Fruit fly (Drosophila melanogaster) whole organism, prepupa: ENCODE results near the gene Afti.
A peak's percentile ranks its signal among the peaks of the same experiment; 100 is the strongest.

ENCODE experiments used
- Blimp-1 ChIP-seq: fragments of 200-800 bp; sonication (Bioruptor generic); optimal IDR thresholded peaks from 3 replicates; lab custom pipeline; 2017; ENCODE audit warnings: missing biosample characterization, missing genetic modification characterization, mild to moderate bottlenecking, moderate library complexity, missing genetic modification reagents
- CG10631 ChIP-seq: fragments of 200-800 bp; sonication (Bioruptor generic); optimal IDR thresholded peaks from 2 replicates; lab custom pipeline; 2016; ENCODE audit warnings: missing biosample characterization, missing genetic modification characterization
- CG11294 ChIP-seq: fragments of 200-800 bp; sonication (Bioruptor generic); IDR thresholded peaks from 2 replicates; pipeline ENCODE4 v1.3.6; 2022; ENCODE audit warnings: missing biosample characterization, missing genetic modification characterization
- CG11902 ChIP-seq: fragments of 200-800 bp; sonication (Bioruptor generic); optimal IDR thresholded peaks from 3 replicates; lab custom pipeline; 2016; ENCODE audit warnings: missing biosample characterization, missing genetic modification characterization
- CG15336 ChIP-seq: fragments of 200-800 bp; sonication (Bioruptor generic); IDR thresholded peaks from 2 replicates; pipeline ENCODE4 v1.3.6; 2022; ENCODE audit warnings: missing biosample characterization, missing genetic modification characterization
- CG16779 ChIP-seq: fragments of 200-800 bp; sonication (Bioruptor generic); optimal IDR thresholded peaks from 3 replicates; lab custom pipeline; 2017; ENCODE audit warnings: missing biosample characterization, mild to moderate bottlenecking, missing genetic modification characterization
- CG3032 ChIP-seq: fragments of 200-800 bp; optimal IDR thresholded peaks from 2 replicates; lab custom pipeline; 2019; ENCODE audit warnings: missing biosample characterization, mild to moderate bottlenecking, missing genetic modification characterization, moderate library complexity
- CG31627 ChIP-seq: fragments of 200-800 bp; sonication (Bioruptor generic); optimal IDR thresholded peaks from 3 replicates; lab custom pipeline; 2016; ENCODE audit warnings: missing biosample characterization, missing genetic modification characterization
- CG32006 ChIP-seq: fragments of 200-800 bp; sonication (Bioruptor generic); optimal IDR thresholded peaks from 3 replicates; lab custom pipeline; 2017; ENCODE audit warnings: missing biosample characterization, mild to moderate bottlenecking, missing genetic modification characterization
- CG3919 ChIP-seq: fragments of 200-800 bp; sonication (Bioruptor generic); optimal IDR thresholded peaks from 3 replicates; lab custom pipeline; 2016; ENCODE audit warnings: missing biosample characterization, missing genetic modification characterization
- CG4318 ChIP-seq: fragments of 200-800 bp; sonication (Bioruptor generic); optimal IDR thresholded peaks from 3 replicates; lab custom pipeline; 2017; ENCODE audit warnings: missing biosample characterization, mild to moderate bottlenecking, missing genetic modification characterization
- CG6792 ChIP-seq: fragments of 200-800 bp; sonication (Bioruptor generic); optimal IDR thresholded peaks from 3 replicates; lab custom pipeline; 2016; ENCODE audit warnings: missing biosample characterization, missing genetic modification characterization
- CG6808 ChIP-seq: fragments of 200-800 bp; sonication (Bioruptor generic); optimal IDR thresholded peaks from 3 replicates; lab custom pipeline; 2017; ENCODE audit warnings: missing biosample characterization, missing genetic modification characterization, mild to moderate bottlenecking, moderate library complexity, missing genetic modification reagents
- CG6854 ChIP-seq: fragments of 200-800 bp; sonication (Bioruptor generic); optimal IDR thresholded peaks from 2 replicates; lab custom pipeline; 2017; ENCODE audit warnings: missing biosample characterization, mild to moderate bottlenecking, missing genetic modification characterization
- CG7368 ChIP-seq: fragments of 200-800 bp; sonication (Bioruptor generic); optimal IDR thresholded peaks from 3 replicates; lab custom pipeline; 2016; ENCODE audit warnings: missing biosample characterization, missing genetic modification characterization
- CG8119 ChIP-seq: fragments of 200-800 bp; sonication (Bioruptor generic); IDR thresholded peaks from 3 replicates; pipeline ENCODE4 v1.3.6; 2022; ENCODE audit warnings: missing biosample characterization, missing genetic modification characterization
- CG8319 ChIP-seq: fragments of 200-800 bp; sonication (Bioruptor generic); optimal IDR thresholded peaks from 3 replicates; lab custom pipeline; 2016; ENCODE audit warnings: missing biosample characterization, missing genetic modification characterization
- CG8632 ChIP-seq: fragments of 200-800 bp; sonication (Bioruptor generic); optimal IDR thresholded peaks from 3 replicates; lab custom pipeline; 2016; ENCODE audit warnings: missing biosample characterization, missing genetic modification characterization
- CG9139 ChIP-seq: fragments of 200-800 bp; sonication (Bioruptor generic); optimal IDR thresholded peaks from 3 replicates; lab custom pipeline; 2017; ENCODE audit warnings: missing biosample characterization, mild to moderate bottlenecking, missing genetic modification characterization
- Eip75B ChIP-seq: fragments of 200-800 bp; sonication (Bioruptor generic); optimal IDR thresholded peaks from 3 replicates; lab custom pipeline; 2016; ENCODE audit warnings: missing biosample characterization, missing genetic modification characterization
- Eip93F ChIP-seq: fragments of 200-800 bp; sonication (Bioruptor generic); optimal IDR thresholded peaks from 2 replicates; lab custom pipeline; 2016; ENCODE audit warnings: missing biosample characterization, mild to moderate bottlenecking, missing genetic modification characterization
- Ets21C ChIP-seq: fragments of 200-800 bp; sonication (Bioruptor generic); optimal IDR thresholded peaks from 3 replicates; lab custom pipeline; 2016; ENCODE audit warnings: missing biosample characterization, missing genetic modification characterization
- Gug ChIP-seq: fragments of 200-800 bp; sonication (Bioruptor generic); IDR thresholded peaks from 2 replicates; pipeline ENCODE4 v1.3.6; 2022; ENCODE audit warnings: missing biosample characterization, missing genetic modification characterization
- Hr39 ChIP-seq: fragments of 200-800 bp; sonication (Bioruptor generic); optimal IDR thresholded peaks from 2 replicates; lab custom pipeline; 2016; ENCODE audit warnings: missing biosample characterization, missing genetic modification characterization
- Hr4 ChIP-seq: fragments of 200-800 bp; sonication (Bioruptor generic); optimal IDR thresholded peaks from 3 replicates; lab custom pipeline; 2016; ENCODE audit warnings: missing biosample characterization, missing genetic modification characterization
- Lpt ChIP-seq: fragments of 200-800 bp; sonication (Bioruptor generic); optimal IDR thresholded peaks from 3 replicates; lab custom pipeline; 2016; ENCODE audit warnings: missing biosample characterization, missing genetic modification characterization
- Met ChIP-seq: fragments of 200-800 bp; sonication (Bioruptor generic); optimal IDR thresholded peaks from 3 replicates; lab custom pipeline; 2016; ENCODE audit warnings: missing biosample characterization, missing genetic modification characterization
- Smox ChIP-seq: fragments of 200-800 bp; sonication (Bioruptor generic); optimal IDR thresholded peaks from 3 replicates; lab custom pipeline; 2016; ENCODE audit warnings: missing biosample characterization, missing genetic modification characterization
- Sox102F ChIP-seq: fragments of 200-800 bp; sonication (Bioruptor generic); optimal IDR thresholded peaks from 2 replicates; lab custom pipeline; 2016; ENCODE audit warnings: missing biosample characterization, mild to moderate bottlenecking, missing genetic modification characterization
- Sox14 ChIP-seq: fragments of 200-800 bp; sonication (Bioruptor generic); optimal IDR thresholded peaks from 3 replicates; lab custom pipeline; 2016; ENCODE audit warnings: missing biosample characterization, missing genetic modification characterization
- Sox15 ChIP-seq: fragments of 200-800 bp; sonication (Bioruptor generic); optimal IDR thresholded peaks from 3 replicates; lab custom pipeline; 2016; ENCODE audit warnings: missing biosample characterization, missing genetic modification characterization
- achi ChIP-seq: fragments of 200-800 bp; sonication (Bioruptor generic); optimal IDR thresholded peaks from 3 replicates; lab custom pipeline; 2016; ENCODE audit warnings: missing biosample characterization, missing genetic modification characterization
- acj6 ChIP-seq: fragments of 200-800 bp; sonication (Bioruptor generic); optimal IDR thresholded peaks from 3 replicates; lab custom pipeline; 2016; ENCODE audit warnings: missing biosample characterization, missing genetic modification characterization
- cyc ChIP-seq: fragments of 200-800 bp; sonication (Bioruptor generic); optimal IDR thresholded peaks from 3 replicates; lab custom pipeline; 2016; ENCODE audit warnings: missing biosample characterization, missing genetic modification characterization
- dac ChIP-seq: fragments of 200-800 bp; sonication (Bioruptor generic); optimal IDR thresholded peaks from 2 replicates; lab custom pipeline; 2017; ENCODE audit warnings: missing biosample characterization, mild to moderate bottlenecking, missing genetic modification characterization
- dsx ChIP-seq: fragments of 200-800 bp; optimal IDR thresholded peaks from 3 replicates; lab custom pipeline; 2019; ENCODE audit warnings: missing biosample characterization, mild to moderate bottlenecking, missing genetic modification characterization, moderate library complexity; ENCODE audit not compliant: poor library complexity, severe bottlenecking
- eg ChIP-seq: fragments of 200-800 bp; sonication (Bioruptor generic); IDR thresholded peaks from 3 replicates; pipeline ENCODE4 v1.3.6; 2022; ENCODE audit warnings: missing biosample characterization, missing genetic modification characterization
- esn ChIP-seq: fragments of 200-800 bp; sonication (Bioruptor generic); optimal IDR thresholded peaks from 2 replicates; lab custom pipeline; 2016; ENCODE audit warnings: missing biosample characterization, mild to moderate bottlenecking, missing genetic modification characterization, moderate library complexity
- fd59A ChIP-seq: fragments of 200-800 bp; sonication (Bioruptor generic); optimal IDR thresholded peaks from 2 replicates; lab custom pipeline; 2017; ENCODE audit warnings: missing biosample characterization, mild to moderate bottlenecking, missing genetic modification characterization, missing genetic modification reagents
- fd85E ChIP-seq: fragments of 200-800 bp; sonication (Bioruptor generic); optimal IDR thresholded peaks from 3 replicates; lab custom pipeline; 2016; ENCODE audit warnings: missing biosample characterization, missing genetic modification characterization
- fkh ChIP-seq: fragments of 200-800 bp; sonication (Bioruptor generic); optimal IDR thresholded peaks from 3 replicates; lab custom pipeline; 2017; ENCODE audit warnings: missing biosample characterization, mild to moderate bottlenecking, missing genetic modification characterization, moderate library complexity
- lz ChIP-seq: fragments of 200-800 bp; sonication (Bioruptor generic); optimal IDR thresholded peaks from 3 replicates; lab custom pipeline; 2016; ENCODE audit warnings: missing biosample characterization, missing genetic modification characterization
- pdm3 ChIP-seq: fragments of 200-800 bp; sonication (Bioruptor generic); optimal IDR thresholded peaks from 3 replicates; lab custom pipeline; 2016; ENCODE audit warnings: missing biosample characterization, missing genetic modification characterization
- salr ChIP-seq, 2 experiments: fragments of 200-800 bp; sonication (Bioruptor generic); optimal IDR thresholded peaks; 3 replicates each; lab custom pipeline; 2016 to 2018; ENCODE audit warnings: missing biosample characterization in 2 of 2, missing genetic modification characterization in 2 of 2, mild to moderate bottlenecking in 1 of 2
- spab ChIP-seq: fragments of 200-800 bp; sonication (Bioruptor generic); optimal IDR thresholded peaks from 2 replicates; lab custom pipeline; 2017; ENCODE audit warnings: missing biosample characterization, mild to moderate bottlenecking, missing genetic modification characterization, missing genetic modification reagents
- svp ChIP-seq: fragments of 200-800 bp; sonication (Bioruptor generic); peaks from one replicate; lab custom pipeline; 2016; ENCODE audit warnings: missing biosample characterization, missing genetic modification characterization
- topi ChIP-seq: fragments of 200-800 bp; sonication (Bioruptor generic); optimal IDR thresholded peaks from 3 replicates; lab custom pipeline; 2016; ENCODE audit warnings: missing biosample characterization, missing genetic modification characterization
- vri ChIP-seq: fragments of 200-800 bp; sonication (Bioruptor generic); optimal IDR thresholded peaks from 3 replicates; lab custom pipeline; 2016; ENCODE audit warnings: missing biosample characterization, mild to moderate bottlenecking, missing genetic modification characterization

Afti gene

dm6 chr3R:14357405-14357804 lies 30.9 kb upstream of the Afti start (continued):
- TF ChIP-seq Met (GFP tag; lab: Kevin White, UChicago) (peak; percentile 72), CG6792 (GFP tag; lab: Kevin White, UChicago) (peak; percentile 20), Sox15 (GFP tag; lab: Kevin White, UChicago) (no peak), fd85E (GFP tag; lab: Kevin White, UChicago) (no peak), Gug (GFP tag; lab: Robert Waterston, UW) (peak; percentile 61; the same call in 1 of the 2 replicates), eg (peak; percentile 77), dac (no peak), CG8319 (GFP tag; lab: Kevin White, UChicago) (peak; percentile 48), CG31627 (GFP tag; lab: Kevin White, UChicago) (peak; percentile 73), CG4318 (GFP tag; lab: Kevin White, UChicago) (peak; percentile 22), CG6854 (peak; percentile 1), CG8119 (peak; percentile 57; the same call in 2 of the 3 replicates), topi (peak; percentile 69)
- TF ChIP-seq, all 60 proteins: peak for 52

- TF ChIP-seq Smox (peak; percentile 41), Hr4 (GFP tag; lab: Kevin White, UChicago) (peak; percentile 55), CG8119 (peak; percentile 44; the same call in 1 of the 3 replicates), svp (GFP tag; lab: Kevin White, UChicago) (peak; percentile 74), cyc (GFP tag; lab: Kevin White, UChicago) (peak; percentile 57), vri (no peak), pdm3 (GFP tag; lab: Kevin White, UChicago) (peak; percentile 57), lz (peak; percentile 12), Blimp-1 (GFP tag; lab: Kevin White, UChicago) (no peak), acj6 (GFP tag; lab: Kevin White, UChicago) (peak; percentile 49), fd59A (peak; percentile 54), CG9139 (GFP tag; lab: Kevin White, UChicago) (peak; percentile 28), CG16779 (no peak), Lpt (no peak), CG15336 (GFP tag; lab: Robert Waterston, UW) (peak; percentile 54; the same call in 1 of the 2 replicates), CG6808 (GFP tag; lab: Kevin White, UChicago) (peak; percentile 58), Ets21C (GFP tag; lab: Kevin White, UChicago) (no peak), spab (GFP tag; lab: Kevin White, UChicago) (peak; percentile 53), Gug (GFP tag; lab: Robert Waterston, UW) (no peak; the same call in 1 of the 2 replicates), dsx (peak; percentile 61), Eip75B (peak; percentile 57), Hr39 (GFP tag; lab: Kevin White, UChicago) (peak; percentile 52), CG31627 (GFP tag; lab: Kevin White, UChicago) (peak; percentile 53), CG6854 (no peak), CG11902 (GFP tag; lab: Kevin White, UChicago) (peak; percentile 40), achi (peak; percentile 50), Eip93F (GFP tag; lab: Kevin White, UChicago) (no peak), dac (no peak), CG7368 (GFP tag; lab: Kevin White, UChicago) (peak; percentile 60), fkh (GFP tag; lab: Kevin White, UChicago) (no peak), Sox14 (GFP tag; lab: Kevin White, UChicago) (peak; percentile 50), CG32006 (GFP tag; lab: Kevin White, UChicago) (peak; percentile 55), CG11294 (0 out of 2 replicates have a peak, but pooled peaks have one; percentile 40), Met (GFP tag; lab: Kevin White, UChicago) (peak; percentile 61), CG3919 (GFP tag; lab: Kevin White, UChicago) (peak; percentile 66), salr (GFP tag; optimal IDR thresholded peaks at IDR 0.05; lab: Kevin White, UChicago) (peak; percentile 16 to 38), Sox102F (peak; percentile 51), CG6792 (GFP tag; lab: Kevin White, UChicago) (peak; percentile 37), Sox15 (GFP tag; lab: Kevin White, UChicago) (no peak), CG4318 (GFP tag; lab: Kevin White, UChicago) (peak; percentile 39), esn (GFP tag; lab: Kevin White, UChicago) (peak; percentile 52), CG10631 (GFP tag; lab: Kevin White, UChicago) (peak; percentile 44), CG8632 (GFP tag; lab: Kevin White, UChicago) (peak; percentile 30), topi (peak; percentile 50), CG8319 (GFP tag; lab: Kevin White, UChicago) (peak; percentile 37), CG3032 (tag; lab: Kevin White, UChicago) (peak; percentile 68)
These were observed 30.1 kb upstream of the Afti start for dm6 chr3R:14356619-14357018.
